Worm (Caenorhabditis elegans): Measurements from ENCODE around the gene scav-1.

ce11 chrX:5414250-5414649 lies 13.9 kb upstream of the scav-1 start, which contains the start of gene C41A3.2:
- no peak for TF ChIP-seq mep-1 (tag; optimal IDR thresholded peaks at IDR 0.05)
- TF ChIP-seq ztf-11 (tag; optimal IDR thresholded peaks at IDR 0.05) = no peak
- no peak for TF ChIP-seq elt-3 (tag; optimal IDR thresholded peaks at IDR 0.05)
- TF ChIP-seq snpc-4 (tag; optimal IDR thresholded peaks at IDR 0.05) = no peak
- no peak for TF ChIP-seq unc-62 (GFP tag; optimal IDR thresholded peaks at IDR 0.05)

All from whole organism, mixed stage, embryonic.